Fruit fly (Drosophila melanogaster): ENCODE data around the gene LysX.

DNA sequence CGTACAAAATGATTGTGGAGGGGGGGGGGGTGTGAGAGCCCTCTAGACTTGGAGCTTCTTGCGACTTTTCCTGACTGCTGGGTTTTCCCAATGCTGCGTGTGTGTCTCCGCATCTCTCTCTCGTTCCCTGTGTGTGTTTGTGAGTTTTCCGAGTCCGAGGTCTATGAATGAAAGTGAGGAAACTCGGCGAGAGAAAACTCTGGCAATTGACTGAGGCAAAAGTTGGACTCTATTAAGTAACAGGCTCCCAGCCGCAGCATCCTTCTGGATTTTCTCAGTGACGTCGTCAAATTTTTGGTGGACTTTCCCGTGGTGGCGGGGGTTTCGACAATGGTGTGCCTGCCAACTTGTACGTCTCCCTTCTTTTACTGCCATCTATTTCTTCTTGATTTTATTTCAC, 24.5 kb downstream of the LysX start:
- TF ChIP-seq Myc (optimal IDR thresholded peaks at IDR 0.05) (no peak), Sin3A (optimal IDR thresholded peaks at IDR 0.05) (no peak)
